Worm (Caenorhabditis elegans): ENCODE data around the gene H40L08.9.

DNA sequence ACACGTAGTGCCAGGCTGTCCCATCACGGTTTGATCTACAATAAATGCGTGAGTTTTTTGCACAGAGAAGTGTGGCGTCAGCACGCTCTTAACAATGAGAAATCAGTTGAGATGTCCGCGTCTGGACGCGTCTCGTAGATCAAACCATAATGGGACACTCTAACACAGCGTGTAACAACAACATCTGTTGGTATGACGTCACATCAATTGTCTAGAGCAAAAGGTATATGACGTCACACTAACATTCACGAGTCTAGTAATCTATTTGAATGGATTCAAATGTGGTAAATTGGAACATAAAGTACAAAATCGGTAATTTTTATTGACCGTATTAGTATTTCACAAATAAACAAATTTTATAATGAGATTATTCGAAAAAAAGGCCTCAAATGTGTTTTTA is 39.5 kb upstream of the H40L08.9 start:
- TF ChIP-seq egl-13 (tag; optimal IDR thresholded peaks at IDR 0.05), result no peak
- no peak for TF ChIP-seq dpl-1 (GFP tag; optimal IDR thresholded peaks at IDR 0.05)
- TF ChIP-seq zag-1 (tag; optimal IDR thresholded peaks at IDR 0.05), result no peak
- no peak for TF ChIP-seq lin-35 (GFP tag; optimal IDR thresholded peaks at IDR 0.05)

All from whole organism, L1 larva.